Fruit fly (Drosophila melanogaster): ENCODE results near the gene RpS14b.

RpS14b gene

dm6 chrX:7934679-7935078, at the start of gene RpS14b:
RpS14b (plus strand) TSS chrX:7934898.
- TF ChIP-seq CG17801 (GFP tag; optimal IDR thresholded peaks at IDR 0.05; ENCODE audit: partially characterized antibody), result peak; percentile 89

- TF ChIP-seq CG17801 (GFP tag; optimal IDR thresholded peaks at IDR 0.05; ENCODE audit: partially characterized antibody), result peak; percentile 84
Observed at dm6 chrX:7888386-7889024, 46.2 kb upstream of the RpS14b start, which contains the start of gene Acat1. Acat1 (minus strand) TSS chrX:7888785.

dm6 chrX:7891596-7892538, 42.8 kb upstream of the RpS14b start, which contains the start of gene Nek2:
Nek2 (minus strand) TSS chrX:7891646.
- TF ChIP-seq CG17801 (GFP tag; optimal IDR thresholded peaks at IDR 0.05; ENCODE audit: partially characterized antibody), result no peak

dm6 chrX:7892539-7892899, 42.2 kb upstream of the RpS14b start:
- TF ChIP-seq CG17801 (GFP tag; optimal IDR thresholded peaks at IDR 0.05; ENCODE audit: partially characterized antibody), result peak; percentile 3

- TF ChIP-seq CG17801 (GFP tag; optimal IDR thresholded peaks at IDR 0.05; ENCODE audit: partially characterized antibody), result peak; percentile 73
Observed at dm6 chrX:7893411-7894122, 41.1 kb upstream of the RpS14b start, which contains the start of the genes CG45089, ND-MNLL and p115. CG45089 (minus strand) TSS chrX:7893798. ND-MNLL (minus strand) TSS chrX:7893798. p115 (plus strand) TSS chrX:7894031.

dm6 chrX:7900659-7901058, 34.0 kb upstream of the RpS14b start:
- TF ChIP-seq CG17801 (GFP tag; optimal IDR thresholded peaks at IDR 0.05; ENCODE audit: partially characterized antibody), result no peak

- TF ChIP-seq CG17801 (GFP tag; optimal IDR thresholded peaks at IDR 0.05; ENCODE audit: partially characterized antibody), result peak; percentile 78
Observed at dm6 chrX:7901153-7902038, 33.3 kb upstream of the RpS14b start, which contains the start of the genes RpS6 and bys. RpS6 (minus strand) TSS chrX:7901331. bys (plus strand) TSS chrX:7901880.

dm6 chrX:7908239-7909068, 26.2 kb upstream of the RpS14b start, which contains the start of the genes dpr14 and spidey:
dpr14 (minus strand) TSS chrX:7908286.
spidey (plus strand) TSS chrX:7908931.
- peak; percentile 85 for TF ChIP-seq CG17801 (GFP tag; optimal IDR thresholded peaks at IDR 0.05; ENCODE audit: partially characterized antibody)

- no peak for TF ChIP-seq CG17801 (GFP tag; optimal IDR thresholded peaks at IDR 0.05; ENCODE audit: partially characterized antibody)
Observed at dm6 chrX:7909069-7909389, 25.7 kb upstream of the RpS14b start.

dm6 chrX:7909482-7909881, 25.2 kb upstream of the RpS14b start:
- TF ChIP-seq CG17801 (GFP tag; optimal IDR thresholded peaks at IDR 0.05; ENCODE audit: partially characterized antibody), result no peak

- TF ChIP-seq CG17801 (GFP tag; optimal IDR thresholded peaks at IDR 0.05; ENCODE audit: partially characterized antibody), result peak; percentile 43
Observed at dm6 chrX:7911983-7912630, 22.6 kb upstream of the RpS14b start, which contains the start of gene snz. snz (plus strand) TSS chrX:7912089.

- TF ChIP-seq CG17801 (GFP tag; optimal IDR thresholded peaks at IDR 0.05; ENCODE audit: partially characterized antibody), result peak; percentile 82
Observed at dm6 chrX:7920081-7920688, 14.5 kb upstream of the RpS14b start, which contains the start of the genes hdm and Ykt6. hdm (minus strand) TSS chrX:7920131. Ykt6 (plus strand) TSS chrX:7920409.

All from ovary, adult (tissue).